Fruit fly (Drosophila melanogaster) whole organism, embryonic: ENCODE data around the gene Drgx.

Source experiments
- Ada2b ChIP-seq: fragments of 200-800 bp; sonication (Bioruptor generic); IDR thresholded peaks from 2 replicates; pipeline ENCODE4 v1.3.6; 2022; ENCODE audit warnings: missing biosample characterization, missing genetic modification characterization
- Aef1 ChIP-seq: fragments of 200-800 bp; sonication (Bioruptor generic); IDR thresholded peaks from 3 replicates; pipeline ENCODE4 v1.3.6; 2022; ENCODE audit warnings: missing biosample characterization, missing genetic modification characterization
- Antp ChIP-seq: fragments of 200-800 bp; sonication (Bioruptor generic); optimal IDR thresholded peaks from 3 replicates; lab custom pipeline; 2016; ENCODE audit warnings: missing biosample characterization, missing genetic modification characterization
- Atf6 ChIP-seq: fragments of 200-800 bp; sonication (Bioruptor generic); IDR thresholded peaks from 2 replicates; pipeline ENCODE4 v1.3.6; 2022; ENCODE audit warnings: missing biosample characterization, missing genetic modification characterization
- CG10274 ChIP-seq: fragments of 200-800 bp; sonication (Bioruptor generic); optimal IDR thresholded peaks from 3 replicates; lab custom pipeline; 2017; ENCODE audit warnings: missing biosample characterization, mild to moderate bottlenecking, missing genetic modification characterization
- CG10431 ChIP-seq: fragments of 200-800 bp; sonication (Bioruptor generic); optimal IDR thresholded peaks from 3 replicates; lab custom pipeline; 2018; ENCODE audit warnings: missing biosample characterization, mild to moderate bottlenecking, missing genetic modification characterization
- CG11696 ChIP-seq: fragments of 200-800 bp; sonication (Bioruptor generic); IDR thresholded peaks from 2 replicates; pipeline ENCODE4 v1.3.6; 2022; ENCODE audit warnings: missing biosample characterization, missing genetic modification characterization
- CG17802 ChIP-seq: fragments of 200-800 bp; sonication (Bioruptor generic); optimal IDR thresholded peaks from 2 replicates; lab custom pipeline; 2018; ENCODE audit warnings: missing biosample characterization, mild to moderate bottlenecking, missing genetic modification characterization, moderate library complexity
- CG17829 ChIP-seq: fragments of 200-800 bp; optimal IDR thresholded peaks from 2 replicates; lab custom pipeline; 2019; ENCODE audit warnings: missing biosample characterization, mild to moderate bottlenecking, missing genetic modification characterization, moderate library complexity
- CG1792 ChIP-seq: fragments of 200-800 bp; sonication (Bioruptor generic); optimal IDR thresholded peaks from 2 replicates; lab custom pipeline; 2016; ENCODE audit warnings: missing biosample characterization, missing genetic modification characterization
- CG18599 ChIP-seq: fragments of 200-800 bp; sonication (Bioruptor generic); optimal IDR thresholded peaks from 3 replicates; lab custom pipeline; 2017; ENCODE audit warnings: missing biosample characterization, missing genetic modification characterization, mild to moderate bottlenecking, moderate library complexity, missing genetic modification reagents
- CG2712 ChIP-seq: fragments of 200-800 bp; optimal IDR thresholded peaks from 3 replicates; lab custom pipeline; 2019; ENCODE audit warnings: missing biosample characterization, mild to moderate bottlenecking, missing genetic modification characterization, moderate library complexity
- CG2889 ChIP-seq: fragments of 200-800 bp; sonication (Bioruptor generic); IDR thresholded peaks from 3 replicates; pipeline ENCODE4 v1.3.6; 2022; ENCODE audit warnings: missing biosample characterization, missing genetic modification characterization
- CG4282 ChIP-seq: fragments of 200-800 bp; sonication (Bioruptor generic); optimal IDR thresholded peaks from 2 replicates; lab custom pipeline; 2016; ENCODE audit warnings: missing biosample characterization, missing genetic modification characterization
- CG6272 ChIP-seq: fragments of 200-800 bp; sonication (Bioruptor generic); IDR thresholded peaks from 2 replicates; pipeline ENCODE4 v1.3.6; 2022; ENCODE audit warnings: missing biosample characterization, missing genetic modification characterization
- CG7357 ChIP-seq: fragments of 200-800 bp; sonication (Bioruptor generic); IDR thresholded peaks from 3 replicates; pipeline ENCODE4 v1.3.6; 2022; ENCODE audit warnings: missing biosample characterization, missing genetic modification characterization
- Dbx ChIP-seq: fragments of 200-800 bp; sonication (Bioruptor generic); IDR thresholded peaks from 3 replicates; pipeline ENCODE4 v1.3.6; 2022; ENCODE audit warnings: missing biosample characterization, missing genetic modification characterization
- Doc2 ChIP-seq: fragments of 200-800 bp; sonication (Bioruptor generic); IDR thresholded peaks from 2 replicates; pipeline ENCODE4 v1.3.6; 2022; ENCODE audit warnings: missing biosample characterization, missing genetic modification characterization
- Fer3 ChIP-seq: fragments of 200-800 bp; sonication (Bioruptor generic); optimal IDR thresholded peaks from 2 replicates; lab custom pipeline; 2018; ENCODE audit warnings: missing biosample characterization, mild to moderate bottlenecking, missing genetic modification characterization, moderate library complexity
- Gsc ChIP-seq: fragments of 200-800 bp; sonication (Bioruptor generic); IDR thresholded peaks from 2 replicates; pipeline ENCODE4 v1.3.6; 2022; ENCODE audit warnings: missing biosample characterization, missing genetic modification characterization
- HHEX ChIP-seq: fragments of 200-800 bp; sonication (Bioruptor generic); optimal IDR thresholded peaks from 3 replicates; lab custom pipeline; 2017; ENCODE audit warnings: missing biosample characterization, mild to moderate bottlenecking, missing genetic modification characterization, missing genetic modification reagents
- Jarid2 ChIP-seq: fragments of 200-800 bp; sonication (Bioruptor generic); optimal IDR thresholded peaks from 3 replicates; lab custom pipeline; 2017; ENCODE audit warnings: mild to moderate bottlenecking, missing biosample characterization, missing genetic modification reagents, missing genetic modification characterization
- Poxn ChIP-seq: fragments of 200-800 bp; sonication (Bioruptor generic); IDR thresholded peaks from 2 replicates; pipeline ENCODE4 v1.3.6; 2022; ENCODE audit warnings: missing biosample characterization, missing genetic modification characterization
- Rx ChIP-seq: fragments of 200-800 bp; sonication (Bioruptor generic); IDR thresholded peaks from 2 replicates; pipeline ENCODE4 v1.3.6; 2022; ENCODE audit warnings: missing biosample characterization, missing genetic modification characterization
- Side ChIP-seq: fragments of 200-800 bp; sonication (Bioruptor generic); optimal IDR thresholded peaks from 2 replicates; lab custom pipeline; 2016; ENCODE audit warnings: missing biosample characterization, missing genetic modification characterization
- Taf1 ChIP-seq: fragments of 200-800 bp; sonication (Bioruptor generic); IDR thresholded peaks from 2 replicates; pipeline ENCODE4 v1.3.6; 2022; ENCODE audit warnings: missing biosample characterization, missing genetic modification characterization
- YL-1 ChIP-seq: fragments of 200-800 bp; sonication (Bioruptor generic); optimal IDR thresholded peaks from 3 replicates; lab custom pipeline; 2017; ENCODE audit warnings: missing biosample characterization, mild to moderate bottlenecking, missing genetic modification characterization
- abd-A ChIP-seq: fragments of 200-800 bp; sonication (Bioruptor generic); optimal IDR thresholded peaks from 3 replicates; lab custom pipeline; 2019; ENCODE audit warnings: missing biosample characterization, mild to moderate bottlenecking, missing genetic modification characterization, moderate library complexity
- amos ChIP-seq: fragments of 200-800 bp; sonication (Bioruptor generic); IDR thresholded peaks from 2 replicates; pipeline ENCODE4 v1.3.6; 2022; ENCODE audit warnings: missing biosample characterization, missing genetic modification characterization; ENCODE audit not compliant: partially characterized antibody
- bbx ChIP-seq: fragments of 200-800 bp; sonication (Bioruptor generic); IDR thresholded peaks from 2 replicates; pipeline ENCODE4 v1.3.6; 2022; ENCODE audit warnings: missing biosample characterization, missing genetic modification characterization; ENCODE audit not compliant: partially characterized antibody
- cas ChIP-seq: fragments of 200-800 bp; sonication (Bioruptor generic); IDR thresholded peaks from 2 replicates; pipeline ENCODE4 v1.3.6; 2022; ENCODE audit warnings: missing biosample characterization, missing genetic modification characterization
- chinmo ChIP-seq: fragments of 200-800 bp; sonication (Bioruptor generic); IDR thresholded peaks from 4 replicates; pipeline ENCODE4 v1.3.6; 2022; ENCODE audit warnings: missing biosample characterization, missing genetic modification characterization; ENCODE audit not compliant: partially characterized antibody
- crol ChIP-seq: fragments of 200-800 bp; sonication (Bioruptor generic); IDR thresholded peaks from 2 replicates; pipeline ENCODE4 v1.3.6; 2022; ENCODE audit warnings: missing biosample characterization, missing genetic modification characterization
- dan ChIP-seq: fragments of 200-800 bp; sonication (Bioruptor generic); IDR thresholded peaks from 2 replicates; pipeline ENCODE4 v1.3.6; 2022; ENCODE audit warnings: missing biosample characterization, missing genetic modification characterization
- dmrt99B ChIP-seq: fragments of 200-800 bp; sonication (Bioruptor generic); optimal IDR thresholded peaks from 2 replicates; lab custom pipeline; 2018; ENCODE audit warnings: missing biosample characterization, mild to moderate bottlenecking, missing genetic modification characterization, moderate library complexity
- dpn ChIP-seq, 2 experiments: fragments of 200-800 bp; sonication (Bioruptor generic); optimal IDR thresholded peaks; 3 replicates each; lab custom pipeline; 2016; ENCODE audit warnings: missing biosample characterization in 2 of 2, missing genetic modification characterization in 2 of 2
- gsb-n ChIP-seq: fragments of 200-800 bp; sonication (Bioruptor generic); optimal IDR thresholded peaks from 3 replicates; lab custom pipeline; 2018; ENCODE audit warnings: missing biosample characterization, mild to moderate bottlenecking, missing genetic modification characterization
- her ChIP-seq: fragments of 200-800 bp; sonication (Bioruptor generic); optimal IDR thresholded peaks from 2 replicates; lab custom pipeline; 2016; ENCODE audit warnings: missing biosample characterization, missing genetic modification characterization
- jigr1 ChIP-seq: fragments of 200-800 bp; sonication (Bioruptor generic); IDR thresholded peaks from 3 replicates; pipeline ENCODE4 v1.3.6; 2022; ENCODE audit warnings: missing biosample characterization, missing genetic modification characterization
- kah ChIP-seq: fragments of 200-800 bp; sonication (Bioruptor generic); optimal IDR thresholded peaks from 2 replicates; lab custom pipeline; 2018; ENCODE audit warnings: missing biosample characterization, mild to moderate bottlenecking, missing genetic modification characterization
- pan ChIP-seq, 4 experiments: fragments of >200 bp in 3 of 4; fragments of 200-800 bp in 1 of 4; sonication (Bioruptor generic) in 1 of 4; optimal IDR thresholded peaks in 3 of 4; IDR thresholded peaks in 1 of 4; 2 replicates each; pipeline versions ENCODE4 v1.3.6 to Lab custom; 2017 to 2022; ENCODE audit warnings: missing biosample characterization in 2 of 4, missing genetic modification characterization in 2 of 4, mixed read lengths in 1 of 4
- prd ChIP-seq, 3 experiments: fragments of >200 bp in 2 of 3; fragments of 200-800 bp in 1 of 3; sonication (Bioruptor generic) in 1 of 3; optimal IDR thresholded peaks in 2 of 3; IDR thresholded peaks in 1 of 3; 2 replicates in 2 of 3; 3 replicates in 1 of 3; pipeline versions ENCODE4 v1.3.6 to Lab custom; 2017 to 2022; ENCODE audit warnings: missing biosample characterization in 1 of 3, missing genetic modification characterization in 1 of 3
- scrt ChIP-seq: fragments of 200-800 bp; sonication (Bioruptor generic); optimal IDR thresholded peaks from 2 replicates; lab custom pipeline; 2018; ENCODE audit warnings: missing biosample characterization, mild to moderate bottlenecking, missing genetic modification characterization, moderate library complexity
- sens-2 ChIP-seq: fragments of 200-800 bp; sonication (Bioruptor generic); IDR thresholded peaks from 2 replicates; pipeline ENCODE4 v1.3.6; 2022; ENCODE audit warnings: missing biosample characterization, missing genetic modification characterization
- seq ChIP-seq: fragments of 200-800 bp; sonication (Bioruptor generic); IDR thresholded peaks from 2 replicates; pipeline ENCODE4 v1.3.6; 2022; ENCODE audit warnings: missing biosample characterization, missing genetic modification characterization
- sim ChIP-seq: fragments of 200-800 bp; sonication (Bioruptor generic); IDR thresholded peaks from 2 replicates; pipeline ENCODE4 v1.3.6; 2022; ENCODE audit warnings: missing biosample characterization, missing genetic modification characterization
- vfl ChIP-seq: fragments of 200-800 bp; sonication (Bioruptor generic); optimal IDR thresholded peaks from 2 replicates; lab custom pipeline; 2016; ENCODE audit warnings: missing biosample characterization, missing genetic modification characterization
- zen2 ChIP-seq: fragments of 200-800 bp; sonication (Bioruptor generic); IDR thresholded peaks from 3 replicates; pipeline ENCODE4 v1.3.6; 2022; ENCODE audit warnings: missing biosample characterization, missing genetic modification characterization; ENCODE audit not compliant: partially characterized antibody
- zfh2 ChIP-seq: fragments of 200-800 bp; sonication (Bioruptor generic); optimal IDR thresholded peaks from 2 replicates; lab custom pipeline; 2016; ENCODE audit warnings: missing biosample characterization, missing genetic modification characterization

Gene Drgx

dm6 chr2L:3729635-3730034 is 67.1 kb downstream of the Drgx start:
- TF ChIP-seq Antp (GFP tag; lab: Kevin White, UChicago) (no peak), dan (no peak), bbx (GFP tag; lab: Robert Waterston, UW) (no peak), Ada2b (GFP tag; lab: Robert Waterston, UW) (no peak), scrt (GFP tag; lab: Kevin White, UChicago) (peak; percentile 94), abd-A (tag; lab: Kevin White, UChicago) (peak; percentile 70), CG10431 (GFP tag; lab: Kevin White, UChicago) (no peak), CG11696 (GFP tag; lab: Robert Waterston, UW) (no peak), cas (0 out of 2 replicates have a peak, but pooled peaks have one; percentile 15), CG2889 (GFP tag; lab: Robert Waterston, UW) (no peak), Doc2 (GFP tag; lab: Robert Waterston, UW) (no peak), Taf1 (GFP tag; lab: Robert Waterston, UW) (no peak), gsb-n (tag; lab: Kevin White, UChicago) (no peak), her (no peak), sim (GFP tag; lab: Robert Waterston, UW) (no peak), CG18599 (GFP tag; lab: Kevin White, UChicago) (peak; percentile 4), Rx (GFP tag; lab: Robert Waterston, UW) (no peak), kah (GFP tag; lab: Kevin White, UChicago) (peak; percentile 41), Atf6 (GFP tag; lab: Robert Waterston, UW) (no peak), CG2712 (tag; lab: Kevin White, UChicago) (no peak), dmrt99B (no peak), dpn (GFP tag; optimal IDR thresholded peaks at IDR 0.05; lab: Kevin White, UChicago) (no peak), CG6272 (no peak), CG10274 (GFP tag; lab: Kevin White, UChicago) (peak; percentile 26), Side (no peak), jigr1 (no peak), CG17802 (tag; lab: Kevin White, UChicago) (no peak), HHEX (GFP tag; lab: Kevin White, UChicago) (no peak), Fer3 (no peak), Poxn (no peak), chinmo (GFP tag; lab: Robert Waterston, UW) (0 out of 4 replicates have a peak, but pooled peaks have one; percentile 40)

DNA sequence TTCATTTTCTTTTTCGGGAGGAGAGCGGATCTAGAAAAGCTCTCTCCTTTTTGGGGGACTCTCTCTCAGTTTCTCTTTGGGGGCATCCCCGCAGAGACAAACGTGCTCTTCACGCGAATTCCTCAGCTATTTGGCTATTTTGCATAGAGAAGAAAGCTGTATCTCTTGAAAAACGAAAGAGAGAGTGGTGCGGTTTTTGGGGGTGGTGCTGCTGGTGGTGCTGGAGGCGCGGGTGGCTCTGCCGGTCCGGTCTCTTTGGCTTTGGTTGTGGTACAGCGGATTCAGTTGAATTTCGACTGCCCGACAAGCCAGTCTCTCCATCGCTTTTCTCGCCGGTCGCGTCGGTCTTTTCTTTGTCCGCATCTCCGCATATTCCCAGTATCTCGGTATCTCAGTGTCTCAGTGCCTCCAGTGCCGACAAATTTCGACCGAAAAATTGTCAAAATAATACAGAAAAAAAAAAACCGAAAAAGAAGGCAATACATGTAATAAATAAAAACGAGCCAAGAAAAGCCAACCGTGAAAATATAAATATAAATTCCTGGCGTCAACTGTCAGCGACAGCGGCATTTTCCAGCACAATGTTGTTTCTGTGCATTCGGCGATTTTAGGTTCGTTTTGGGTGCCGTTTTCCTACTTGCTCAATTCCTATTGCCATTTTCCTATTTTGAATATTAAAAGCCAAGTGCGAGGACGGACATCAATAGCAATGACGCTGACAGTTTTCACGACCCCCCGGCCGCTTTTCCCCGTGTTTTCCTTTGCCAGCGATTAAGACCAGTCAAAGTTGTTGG is 67.8 kb downstream of the Drgx start, which contains the start of gene CG10019:
Gene CG10019 (plus strand): TSS at position 285 of the 794 bp plus-strand sequence.
- TF ChIP-seq sens-2 (no peak), seq (GFP tag; lab: Robert Waterston, UW) (no peak; the same call in 1 of the 2 replicates), CG10431 (GFP tag; lab: Kevin White, UChicago) (no peak), Aef1 (GFP tag; lab: Robert Waterston, UW) (no peak), Jarid2 (peak; percentile 75), crol (GFP tag; lab: Robert Waterston, UW) (peak; percentile 78), amos (GFP tag; lab: Robert Waterston, UW) (peak; percentile 19; the same call in 1 of the 2 replicates), vfl (GFP tag; lab: Kevin White, UChicago) (no peak), CG1792 (no peak), prd (optimal IDR thresholded peaks at IDR 0.05; lab: Kevin White, UChicago) (no peak), prd (GFP tag; IDR thresholded peaks at IDR 0.05; lab: Robert Waterston, UW) (no peak), CG7357 (GFP tag; lab: Robert Waterston, UW) (no peak), YL-1 (no peak), Gsc (no peak), Dbx (GFP tag; lab: Robert Waterston, UW) (0 out of 3 replicates have a peak, but pooled peaks have one; percentile 8), zen2 (0 out of 3 replicates have a peak, but pooled peaks have one; percentile 30), pan (optimal IDR thresholded peaks at IDR 0.05; lab: Kevin White, UChicago) (no peak), pan (GFP tag; optimal IDR thresholded peaks at IDR 0.05 in 1 of 2, IDR thresholded peaks at IDR 0.05 in 1 of 2) (no peak), CG4282 (GFP tag; lab: Kevin White, UChicago) (no peak), CG17829 (tag; lab: Kevin White, UChicago) (no peak), chinmo (GFP tag; lab: Robert Waterston, UW) (no peak), CG17802 (tag; lab: Kevin White, UChicago) (no peak), zfh2 (GFP tag; lab: Kevin White, UChicago) (no peak)
